Fruit fly (Drosophila melanogaster): ENCODE measurements around the gene Cpr78Cc.

Cpr78Cc gene

dm6 chr3L:21285639-21286338 is 14.6 kb upstream of the Cpr78Cc start, which contains the start of the genes CG12974 and pzg (continued):
- TF ChIP-seq az2 (GFP tag; optimal IDR thresholded peaks at IDR 0.05) = peak; percentile 45
- TF ChIP-seq crol (GFP tag; IDR thresholded peaks at IDR 0.05) = no peak
- TF ChIP-seq da (GFP tag; optimal IDR thresholded peaks at IDR 0.05) = peak; percentile 55
- TF ChIP-seq CG5953 (GFP tag; IDR thresholded peaks at IDR 0.05) = peak; percentile 65; the same call in 1 of the 2 replicates
- TF ChIP-seq en (GFP tag; optimal IDR thresholded peaks at IDR 0.05) = peak; percentile 52
- peak; percentile 82 for TF ChIP-seq ara (GFP tag; IDR thresholded peaks at IDR 0.05)
- TF ChIP-seq gfzf (GFP tag; optimal IDR thresholded peaks at IDR 0.05) = peak; percentile 70
- TF ChIP-seq trem (tag; optimal IDR thresholded peaks at IDR 0.05) = peak; percentile 71
- no peak for TF ChIP-seq Hand (GFP tag; optimal IDR thresholded peaks at IDR 0.05)
- TF ChIP-seq cato (GFP tag; optimal IDR thresholded peaks at IDR 0.05; ENCODE audit: borderline replicate concordance) = peak; percentile 49
- TF ChIP-seq Hr3 (GFP tag; optimal IDR thresholded peaks at IDR 0.05) = peak; percentile 88
- TF ChIP-seq CG6689 (GFP tag; IDR thresholded peaks at IDR 0.05) = peak; percentile 59
- TF ChIP-seq CG11093 (GFP tag; IDR thresholded peaks at IDR 0.05) = peak; percentile 71; the same call in 2 of the 3 replicates
- TF ChIP-seq CG9876 (GFP tag; optimal IDR thresholded peaks at IDR 0.05) = peak; percentile 94
- TF ChIP-seq CG6683 (GFP tag; optimal IDR thresholded peaks at IDR 0.05) = no peak
- peak; percentile 78 for TF ChIP-seq nerfin-1 (tag; optimal IDR thresholded peaks at IDR 0.05)
- peak; percentile 78 for TF ChIP-seq zfh1 (GFP tag; IDR thresholded peaks at IDR 0.05)
- peak; percentile 22 for TF ChIP-seq fd64A (GFP tag; optimal IDR thresholded peaks at IDR 0.05)
- TF ChIP-seq CG34224 (GFP tag; IDR thresholded peaks at IDR 0.05; ENCODE audit: partially characterized antibody) = peak; percentile 69; the same call in 1 of the 3 replicates
- peak; percentile 67 for TF ChIP-seq Fer1 (GFP tag; optimal IDR thresholded peaks at IDR 0.05)
- peak; percentile 61 for TF ChIP-seq CG7556 (GFP tag; optimal IDR thresholded peaks at IDR 0.05)
- TF ChIP-seq CG8089 (GFP tag; optimal IDR thresholded peaks at IDR 0.05) = peak; percentile 80
- TF ChIP-seq CG18262 (tag; optimal IDR thresholded peaks at IDR 0.05) = peak; percentile 76
- peak; percentile 72 for TF ChIP-seq sqz (GFP tag; optimal IDR thresholded peaks at IDR 0.05)
- peak; percentile 74 for TF ChIP-seq unpg (GFP tag; optimal IDR thresholded peaks at IDR 0.05)
- peak; percentile 92 for TF ChIP-seq Hsf (GFP tag; optimal IDR thresholded peaks at IDR 0.05)
- TF ChIP-seq scrt (GFP tag; optimal IDR thresholded peaks at IDR 0.05) = peak; percentile 45
- no peak; the same call in 1 of the 2 replicates for TF ChIP-seq Lim3 (GFP tag; IDR thresholded peaks at IDR 0.05)
- peak; percentile 76 for TF ChIP-seq CG10267 (tag; optimal IDR thresholded peaks at IDR 0.05)
- TF ChIP-seq chn (GFP tag; optimal IDR thresholded peaks at IDR 0.05) = peak; percentile 86
- peak; percentile 62; the same call in 1 of the 3 replicates for TF ChIP-seq mld (GFP tag; IDR thresholded peaks at IDR 0.05; ENCODE audit: partially characterized antibody)
- peak; percentile 47 for TF ChIP-seq tup (GFP tag; optimal IDR thresholded peaks at IDR 0.05)
- peak; percentile 50 for TF ChIP-seq CG13296 (GFP tag; optimal IDR thresholded peaks at IDR 0.05)
- TF ChIP-seq onecut (GFP tag; IDR thresholded peaks at IDR 0.05) = peak; percentile 83
- no peak for TF ChIP-seq Tbp (GFP tag; optimal IDR thresholded peaks at IDR 0.05)
- TF ChIP-seq oc (tag; optimal IDR thresholded peaks at IDR 0.05) = no peak
- TF ChIP-seq so (GFP tag; IDR thresholded peaks at IDR 0.05) = peak; percentile 69; the same call in 1 of the 3 replicates
- TF ChIP-seq CG1529 (GFP tag; optimal IDR thresholded peaks at IDR 0.05) = peak; percentile 46
- peak; percentile 69 for TF ChIP-seq CG43689 (GFP tag; IDR thresholded peaks at IDR 0.05)
- peak; percentile 61; the same call in 1 of the 3 replicates for TF ChIP-seq CG3726 (GFP tag; IDR thresholded peaks at IDR 0.05)
- peak; percentile 98 for TF ChIP-seq CG1792 (GFP tag; optimal IDR thresholded peaks at IDR 0.05)
- no peak for TF ChIP-seq pan (optimal IDR thresholded peaks at IDR 0.05)
- peak in 1 of 2 experiments; percentile 79 for TF ChIP-seq pan (GFP tag; optimal IDR thresholded peaks at IDR 0.05 in 1 of 2, IDR thresholded peaks at IDR 0.05 in 1 of 2)
- TF ChIP-seq Dip3 (GFP tag; optimal IDR thresholded peaks at IDR 0.05) = peak; percentile 80
- peak; percentile 81 for TF ChIP-seq Mrtf (GFP tag; IDR thresholded peaks at IDR 0.05)
- peak; percentile 75 for TF ChIP-seq CG7987 (GFP tag; optimal IDR thresholded peaks at IDR 0.05)
- peak; percentile 91 for TF ChIP-seq CG9932 (GFP tag; IDR thresholded peaks at IDR 0.05)
- TF ChIP-seq esg (GFP tag; conservative IDR thresholded peaks at IDR 0.05) = peak; percentile 85
- peak; percentile 19 for TF ChIP-seq luna (GFP tag; optimal IDR thresholded peaks at IDR 0.05)
- TF ChIP-seq Ets65A (GFP tag) = peak; percentile 99
